Worm (Caenorhabditis elegans): ENCODE results near the gene pph-1.

- TF ChIP-seq nhr-23 (tag; optimal IDR thresholded peaks at IDR 0.05) (no peak), aly-2 (tag; optimal IDR thresholded peaks at IDR 0.05) (no peak), elt-1 (tag; optimal IDR thresholded peaks at IDR 0.05) (no peak), lin-11 (tag; optimal IDR thresholded peaks at IDR 0.05) (no peak), nhr-129 (tag; optimal IDR thresholded peaks at IDR 0.05) (no peak), peb-1 (tag; optimal IDR thresholded peaks at IDR 0.05) (no peak), nhr-25 (tag; optimal IDR thresholded peaks at IDR 0.05) (no peak), mab-5 (tag; optimal IDR thresholded peaks at IDR 0.05) (no peak)
Measured at ce11 chrV:10687601-10688000, 14.7 kb upstream of the pph-1 start, which contains the start of gene F29F11.20.
